Fruit fly (Drosophila melanogaster) whole organism: ENCODE measurements around the gene Theg.

Experiments
- CG8478 ChIP-seq: fragments of >200 bp; optimal IDR thresholded peaks from 2 replicates; lab custom pipeline; 2018; ENCODE audit warnings: inconsistent platforms
- pan ChIP-seq: fragments of >200 bp; optimal IDR thresholded peaks from 2 replicates; lab custom pipeline; 2017

DNA sequence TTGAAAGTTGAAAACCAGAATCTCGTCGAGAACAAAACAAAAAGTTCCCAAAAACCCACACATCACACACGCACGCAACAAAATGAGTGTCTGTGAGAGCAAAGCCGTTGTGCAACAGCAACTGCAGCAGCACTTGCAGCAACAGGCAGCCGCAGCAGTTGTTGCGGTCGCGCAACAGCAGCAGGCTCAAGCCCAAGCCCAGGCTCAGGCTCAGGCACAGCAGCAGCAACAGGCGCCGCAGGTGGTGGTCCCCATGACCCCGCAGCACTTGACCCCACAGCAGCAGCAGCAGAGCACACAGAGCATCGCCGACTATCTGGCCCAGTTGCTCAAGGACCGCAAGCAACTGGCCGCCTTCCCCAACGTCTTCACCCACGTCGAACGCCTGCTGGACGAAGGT lies 28.5 kb downstream of the Theg start:
- no peak for TF ChIP-seq CG8478 (lab: Kevin White, UChicago)
- no peak for TF ChIP-seq pan (lab: Kevin White, UChicago)
